Worm (Caenorhabditis elegans) whole organism, L1 larva: Measurements from ENCODE around the gene nhr-12.

Experiments used
- C34B4.2 ChIP-seq: sonication (generic microtip); optimal IDR thresholded peaks from 2 replicates; lab custom pipeline; 2017; ENCODE audit warnings: mild to moderate bottlenecking, missing genetic modification characterization, missing compliant biosample characterization
- mdl-1 ChIP-seq, 2 experiments: fragments of 150-350 bp; optimal IDR thresholded peaks; 2 replicates each; lab custom pipeline; 2014 to 2017; ENCODE audit warnings: missing biosample characterization in 2 of 2, missing genetic modification characterization in 2 of 2, inconsistent platforms in 1 of 2
- snpc-4 ChIP-seq: fragments of 150-350 bp; optimal IDR thresholded peaks from 2 replicates; lab custom pipeline; 2014; ENCODE audit warnings: missing biosample characterization, missing genetic modification characterization

ce11 chrV:10060039-10060438, 23.8 kb downstream of the nhr-12 start:
- TF ChIP-seq C34B4.2 (tag; lab: Kevin White, UChicago) (no peak), snpc-4 (tag; lab: Kevin White, UChicago) (no peak), mdl-1 (tag; optimal IDR thresholded peaks at IDR 0.05; lab: Kevin White, UChicago) (no peak)
